Worm (Caenorhabditis elegans): ENCODE data around the gene F29F11.20.

The F29F11.20 gene

ce11 chrV:10654165-10654564, 33.5 kb upstream of the F29F11.20 start, which contains the start of gene ugt-35:
TSS of gene ugt-35 (minus strand) at chrV:10654265.
- TF ChIP-seq pax-3 (tag; optimal IDR thresholded peaks at IDR 0.05) (no peak), snpc-4 (tag; optimal IDR thresholded peaks at IDR 0.05) (no peak), nhr-19 (GFP tag; conservative IDR thresholded peaks at IDR 0.05) (no peak), mep-1 (tag; optimal IDR thresholded peaks at IDR 0.05) (no peak), C16A3.4 (tag; optimal IDR thresholded peaks at IDR 0.05) (no peak), hlh-17 (GFP tag; optimal IDR thresholded peaks at IDR 0.05; ENCODE audit: borderline replicate concordance) (no peak)

- TF ChIP-seq nhr-20 (tag; optimal IDR thresholded peaks at IDR 0.05) (peak; percentile 43), hlh-17 (GFP tag; optimal IDR thresholded peaks at IDR 0.05; ENCODE audit: borderline replicate concordance) (no peak)
These were observed 30.7 kb upstream of the F29F11.20 start, which contains the start of gene ugt-34 for ce11 chrV:10656958-10657357. TSS of gene ugt-34 (minus strand) at chrV:10656978.

- TF ChIP-seq nhr-71 (tag; optimal IDR thresholded peaks at IDR 0.05) (no peak), nhr-77 (tag; optimal IDR thresholded peaks at IDR 0.05) (no peak), nhr-19 (GFP tag; conservative IDR thresholded peaks at IDR 0.05) (0 out of 2 replicates have a peak, but pooled peaks have one; percentile 4), alr-1 (tag; optimal IDR thresholded peaks at IDR 0.05; ENCODE audit: borderline replicate concordance) (no peak), fkh-4 (tag; optimal IDR thresholded peaks at IDR 0.05; ENCODE audit: borderline replicate concordance) (no peak), unc-86 (tag; optimal IDR thresholded peaks at IDR 0.05) (no peak), lin-14 (GFP tag; optimal IDR thresholded peaks at IDR 0.05) (no peak), nhr-90 (tag; optimal IDR thresholded peaks at IDR 0.05; ENCODE audit: poor library complexity) (no peak), nhr-47 (tag; optimal IDR thresholded peaks at IDR 0.05) (no peak), F16B12.6 (tag; optimal IDR thresholded peaks at IDR 0.05) (peak; percentile 76), sox-4 (tag; optimal IDR thresholded peaks at IDR 0.05) (no peak), lin-39 (tag; optimal IDR thresholded peaks at IDR 0.05) (no peak), snu-23 (GFP tag; optimal IDR thresholded peaks at IDR 0.05) (peak; percentile 7), tlp-1 (tag; optimal IDR thresholded peaks at IDR 0.05) (no peak), efl-1 (optimal IDR thresholded peaks at IDR 0.05) (peak in 1 of 2 experiments; percentile 35), efl-1 (GFP tag; optimal IDR thresholded peaks at IDR 0.05 in 1 of 2) (peak; percentile 26 to 94), elt-3 (tag; optimal IDR thresholded peaks at IDR 0.05) (no peak), lin-35 (GFP tag; optimal IDR thresholded peaks at IDR 0.05) (peak in 1 of 2 experiments; percentile 32), ama-1 (optimal IDR thresholded peaks at IDR 0.05) (no peak), mdl-1 (tag; optimal IDR thresholded peaks at IDR 0.05) (no peak), hlh-4 (tag; optimal IDR thresholded peaks at IDR 0.05) (no peak), skn-1 (tag; optimal IDR thresholded peaks at IDR 0.05) (no peak), ceh-63 (GFP tag; optimal IDR thresholded peaks at IDR 0.05) (no peak), tbx-2 (tag; optimal IDR thresholded peaks at IDR 0.05) (no peak), egl-27 (tag; optimal IDR thresholded peaks at IDR 0.05) (no peak), unc-98 (GFP tag; IDR thresholded peaks at IDR 0.05) (no peak), C04F5.9 (tag; optimal IDR thresholded peaks at IDR 0.05) (no peak), unc-30 (tag; optimal IDR thresholded peaks at IDR 0.05) (no peak), jun-1 (tag; optimal IDR thresholded peaks at IDR 0.05) (no peak), lin-13 (GFP tag; optimal IDR thresholded peaks at IDR 0.05) (no peak), ztf-11 (tag; optimal IDR thresholded peaks at IDR 0.05) (no peak), pax-3 (tag; optimal IDR thresholded peaks at IDR 0.05) (no peak), ces-1 (GFP tag; optimal IDR thresholded peaks at IDR 0.05) (no peak), dpl-1 (GFP tag; optimal IDR thresholded peaks at IDR 0.05) (peak in 1 of 3 experiments; percentile 19), blmp-1 (tag; optimal IDR thresholded peaks at IDR 0.05) (peak; percentile 32), pag-3 (tag; optimal IDR thresholded peaks at IDR 0.05; ENCODE audit: borderline replicate concordance, insufficient read depth) (no peak)
These were observed 29.7 kb upstream of the F29F11.20 start, which contains the start of gene tut-2 for ce11 chrV:10657959-10658358. TSS of gene tut-2 (plus strand) at chrV:10658235.

Data from whole organism, L1 larva.